Worm (Caenorhabditis elegans) whole organism, late embryonic: ENCODE measurements around the gene F18E2.15.

Source experiments
- ceh-22 ChIP-seq: sonication (generic microtip); optimal IDR thresholded peaks from 2 replicates; lab custom pipeline; 2017; ENCODE audit warnings: missing biosample characterization, missing genetic modification characterization
- ceh-48 ChIP-seq: sonication (generic microtip); optimal IDR thresholded peaks from 2 replicates; lab custom pipeline; 2016; ENCODE audit warnings: missing genetic modification characterization, inconsistent platforms, missing compliant biosample characterization
- fkh-6 ChIP-seq: sonication (generic microtip); optimal IDR thresholded peaks from 2 replicates; lab custom pipeline; 2016; ENCODE audit warnings: missing genetic modification characterization, missing compliant biosample characterization
- odd-2 ChIP-seq: sonication (generic microtip); optimal IDR thresholded peaks from 2 replicates; lab custom pipeline; 2017; ENCODE audit warnings: antibody characterized with exemption, mild to moderate bottlenecking, missing genetic modification characterization, missing compliant biosample characterization

ce11 chrV:12711999-12712398, 48.8 kb downstream of the F18E2.15 start, which contains the start of gene R11D1.3:
- no peak for TF ChIP-seq fkh-6 (tag; lab: Kevin White, UChicago)
- TF ChIP-seq ceh-22: no peak
- TF ChIP-seq odd-2 (tag; lab: Kevin White, UChicago): no peak
- TF ChIP-seq ceh-48 (tag; lab: Kevin White, UChicago): no peak
